Worm (Caenorhabditis elegans) whole organism, L1 larva: ENCODE results near the gene F36D4.6.
A peak's percentile ranks its signal among the peaks of the same experiment; 100 is the strongest.

Experiments used
- C04F5.9 ChIP-seq: sonication (generic microtip); optimal IDR thresholded peaks from 2 replicates; lab custom pipeline; 2016; ENCODE audit warnings: missing genetic modification characterization, missing compliant biosample characterization
- aha-1 ChIP-seq: fragments of 150-350 bp; optimal IDR thresholded peaks from 2 replicates; lab custom pipeline; 2014; ENCODE audit warnings: missing biosample characterization, missing genetic modification characterization
- alr-1 ChIP-seq: fragments of 200-800 bp; sonication (Bioruptor generic); optimal IDR thresholded peaks from 2 replicates; lab custom pipeline; 2018; ENCODE audit warnings: borderline replicate concordance, mild to moderate bottlenecking, missing genetic modification characterization, missing compliant biosample characterization
- ama-1 ChIP-seq: fragments of 150-350 bp; optimal IDR thresholded peaks from 2 replicates; lab custom pipeline; 2014
- blmp-1 ChIP-seq: fragments of 150-350 bp; optimal IDR thresholded peaks from 2 replicates; lab custom pipeline; 2014; ENCODE audit warnings: missing biosample characterization, missing genetic modification characterization
- ceh-90 ChIP-seq: sonication (generic microtip); optimal IDR thresholded peaks from 2 replicates; lab custom pipeline; 2016; ENCODE audit warnings: missing genetic modification characterization, missing compliant biosample characterization
- dpl-1 ChIP-seq, 3 experiments: fragments of 150-350 bp in 2 of 3; sonication (generic microtip) in 1 of 3; optimal IDR thresholded peaks; 2 replicates each; lab custom pipeline; 2014 to 2017; ENCODE audit warnings: missing biosample characterization in 3 of 3, missing genetic modification characterization in 3 of 3, missing genetic modification reagents in 3 of 3
- dsc-1 ChIP-seq: sonication (generic microtip); optimal IDR thresholded peaks from 2 replicates; lab custom pipeline; 2016; ENCODE audit warnings: mild to moderate bottlenecking, missing genetic modification characterization, missing compliant biosample characterization
- efl-1 ChIP-seq, 4 experiments: fragments of 150-350 bp; optimal IDR thresholded peaks in 3 of 4; peaks in 1 of 4; 1 replicate in 1 of 4; 2 replicates in 3 of 4; lab custom pipeline; 2014; ENCODE audit warnings: missing biosample characterization in 2 of 4, missing genetic modification characterization in 2 of 4, missing genetic modification reagents in 2 of 4
- egl-27 ChIP-seq, 2 experiments: fragments of 150-350 bp in 1 of 2; sonication (generic microtip); optimal IDR thresholded peaks; 3 replicates each; lab custom pipeline; 2017 to 2018; ENCODE audit warnings: missing biosample characterization in 2 of 2, missing genetic modification characterization in 2 of 2, missing genetic modification reagents in 2 of 2
- elt-3 ChIP-seq, 6 experiments: fragments of 150-350 bp in 1 of 6; sonication (generic microtip); optimal IDR thresholded peaks; 2 replicates each; lab custom pipeline; 2017 to 2018; ENCODE audit warnings: missing biosample characterization in 6 of 6, missing genetic modification characterization in 6 of 6, inconsistent platforms in 1 of 6
- fkh-10 ChIP-seq: sonication (generic microtip); optimal IDR thresholded peaks from 2 replicates; lab custom pipeline; 2017; ENCODE audit warnings: missing biosample characterization, missing genetic modification reagents, missing genetic modification characterization
- fkh-4 ChIP-seq: sonication (generic microtip); optimal IDR thresholded peaks from 2 replicates; lab custom pipeline; 2016; ENCODE audit warnings: missing compliant biosample characterization, missing genetic modification characterization, borderline replicate concordance
- fos-1 ChIP-seq: fragments of 150-350 bp; optimal IDR thresholded peaks from 2 replicates; lab custom pipeline; 2014; ENCODE audit warnings: missing biosample characterization, missing genetic modification characterization
- grh-1 ChIP-seq: fragments of 200-800 bp; sonication (Bioruptor generic); IDR thresholded peaks from 2 replicates; pipeline ENCODE4 v1.3.6; 2022; ENCODE audit warnings: missing genetic modification reagents, missing genetic modification characterization, missing compliant biosample characterization
- hpl-2 ChIP-seq: fragments of 150-350 bp; optimal IDR thresholded peaks from 2 replicates; lab custom pipeline; 2014; ENCODE audit warnings: missing biosample characterization, missing genetic modification reagents, missing genetic modification characterization
- irx-1 ChIP-seq: sonication (generic microtip); optimal IDR thresholded peaks from 2 replicates; lab custom pipeline; 2016; ENCODE audit warnings: missing genetic modification characterization, missing compliant biosample characterization
- isw-1 ChIP-seq: fragments of 200-800 bp; sonication (Bioruptor generic); IDR thresholded peaks from 2 replicates; pipeline ENCODE4 v1.3.6; 2022; ENCODE audit warnings: missing genetic modification characterization, missing compliant biosample characterization
- lin-14 ChIP-seq: fragments of 200-800 bp; sonication (Bioruptor generic); optimal IDR thresholded peaks from 2 replicates; lab custom pipeline; 2018; ENCODE audit warnings: mild to moderate bottlenecking, missing genetic modification characterization, moderate library complexity, missing compliant biosample characterization
- lin-35 ChIP-seq, 2 experiments: fragments of 150-350 bp; optimal IDR thresholded peaks; 2 replicates each; lab custom pipeline; 2014; ENCODE audit warnings: missing biosample characterization in 2 of 2, missing genetic modification characterization in 2 of 2, missing genetic modification reagents in 2 of 2
- lin-39 ChIP-seq: fragments of 150-350 bp; optimal IDR thresholded peaks from 2 replicates; lab custom pipeline; 2014; ENCODE audit warnings: missing biosample characterization, missing genetic modification reagents, missing genetic modification characterization
- lir-3 ChIP-seq: sonication (generic microtip); optimal IDR thresholded peaks from 2 replicates; lab custom pipeline; 2016; ENCODE audit warnings: mild to moderate bottlenecking, missing genetic modification characterization, moderate library complexity, missing compliant biosample characterization; ENCODE audit not compliant: poor library complexity
- mab-9 ChIP-seq: fragments of 200-800 bp; sonication (Bioruptor generic); IDR thresholded peaks from 2 replicates; pipeline ENCODE4 v1.3.6; 2022; ENCODE audit warnings: missing genetic modification reagents, missing genetic modification characterization, missing compliant biosample characterization
- mdl-1 ChIP-seq, 2 experiments: fragments of 150-350 bp; optimal IDR thresholded peaks; 2 replicates each; lab custom pipeline; 2014 to 2017; ENCODE audit warnings: missing biosample characterization in 2 of 2, missing genetic modification characterization in 2 of 2, inconsistent platforms in 1 of 2
- mef-2 ChIP-seq: fragments of 150-350 bp; optimal IDR thresholded peaks from 2 replicates; lab custom pipeline; 2014; ENCODE audit warnings: missing biosample characterization, missing genetic modification characterization
- nhr-12 ChIP-seq: sonication (generic microtip); optimal IDR thresholded peaks from 2 replicates; lab custom pipeline; 2017; ENCODE audit warnings: missing biosample characterization, missing genetic modification characterization
- nhr-237 ChIP-seq: fragments of 150-350 bp; optimal IDR thresholded peaks from 2 replicates; lab custom pipeline; 2014; ENCODE audit warnings: missing biosample characterization, missing genetic modification characterization
- nhr-71 ChIP-seq: sonication (generic microtip); optimal IDR thresholded peaks from 2 replicates; lab custom pipeline; 2016; ENCODE audit warnings: mild to moderate bottlenecking, missing genetic modification characterization, moderate library complexity, missing compliant biosample characterization
- nhr-77 ChIP-seq: fragments of 150-350 bp; optimal IDR thresholded peaks from 2 replicates; lab custom pipeline; 2014; ENCODE audit warnings: missing biosample characterization, missing genetic modification characterization
- nhr-85 ChIP-seq: sonication (generic microtip); peaks from one replicate; lab custom pipeline; 2016; ENCODE audit warnings: missing genetic modification characterization, inconsistent platforms, missing compliant biosample characterization
- pag-3 ChIP-seq: sonication (generic microtip); optimal IDR thresholded peaks from 2 replicates; lab custom pipeline; 2017; ENCODE audit warnings: missing genetic modification characterization, mild to moderate bottlenecking, missing compliant biosample characterization, antibody characterized with exemption, borderline replicate concordance; ENCODE audit not compliant: insufficient read depth
- pqm-1 ChIP-seq: sonication (generic microtip); optimal IDR thresholded peaks from 3 replicates; lab custom pipeline; 2017; ENCODE audit warnings: missing biosample characterization, missing genetic modification characterization
- snu-23 ChIP-seq: sonication (generic microtip); optimal IDR thresholded peaks from 2 replicates; lab custom pipeline; 2016; ENCODE audit warnings: missing genetic modification characterization, missing compliant biosample characterization
- sup-37 ChIP-seq: fragments of 200-800 bp; sonication (Bioruptor generic); optimal IDR thresholded peaks from 2 replicates; lab custom pipeline; 2018; ENCODE audit warnings: mild to moderate bottlenecking, missing genetic modification characterization, missing compliant biosample characterization
- swsn-7 ChIP-seq: sonication (generic microtip); optimal IDR thresholded peaks from 2 replicates; lab custom pipeline; 2016; ENCODE audit warnings: missing genetic modification characterization, missing compliant biosample characterization
- tbx-2 ChIP-seq: sonication (generic microtip); optimal IDR thresholded peaks from 2 replicates; lab custom pipeline; 2016; ENCODE audit warnings: missing genetic modification characterization, missing compliant biosample characterization
- tlp-1 ChIP-seq: fragments of 150-350 bp; optimal IDR thresholded peaks from 2 replicates; lab custom pipeline; 2014; ENCODE audit warnings: missing biosample characterization, missing genetic modification characterization
- unc-30 ChIP-seq: sonication (generic microtip); optimal IDR thresholded peaks from 2 replicates; lab custom pipeline; 2017; ENCODE audit warnings: missing biosample characterization, missing genetic modification characterization
- unc-98 ChIP-seq: fragments of 200-800 bp; sonication (Bioruptor generic); IDR thresholded peaks from 2 replicates; pipeline ENCODE4 v1.3.6; 2022; ENCODE audit warnings: missing genetic modification characterization, missing compliant biosample characterization
- vab-15 ChIP-seq: sonication (generic microtip); optimal IDR thresholded peaks from 2 replicates; lab custom pipeline; 2017; ENCODE audit warnings: missing genotype, mild to moderate bottlenecking, missing genetic modification characterization, missing compliant biosample characterization
- zip-4 ChIP-seq: fragments of 200-800 bp; sonication (Bioruptor generic); optimal IDR thresholded peaks from 2 replicates; lab custom pipeline; 2018; ENCODE audit warnings: mild to moderate bottlenecking, missing genetic modification characterization, moderate library complexity, missing compliant biosample characterization
- ztf-11 ChIP-seq, 2 experiments: sonication (generic microtip); optimal IDR thresholded peaks; 2 replicates each; lab custom pipeline; 2016 to 2017; ENCODE audit warnings: missing genetic modification characterization in 2 of 2, missing biosample characterization in 1 of 2, missing compliant biosample characterization in 1 of 2

F36D4.6 gene

DNA sequence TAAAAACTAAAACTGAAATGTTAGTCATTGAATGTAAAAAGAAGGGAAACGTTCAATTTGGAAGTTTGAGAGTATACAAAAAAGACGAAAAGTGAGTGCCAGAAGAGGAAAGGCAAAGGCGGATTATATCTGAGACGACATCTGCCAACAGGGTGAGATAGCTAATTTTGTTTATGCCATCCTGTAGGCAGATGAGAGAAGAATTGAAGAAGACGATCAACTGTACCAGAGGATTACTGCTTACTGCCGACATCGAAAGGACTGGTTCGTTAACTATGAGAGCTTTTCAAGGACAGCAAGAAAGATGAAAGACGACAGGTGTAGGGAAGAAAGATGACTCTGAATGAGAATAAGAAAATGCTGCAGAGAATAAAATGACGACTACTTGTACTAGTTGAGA, 3.4 kb downstream of the F36D4.6 start:
- TF ChIP-seq efl-1 (optimal IDR thresholded peaks at IDR 0.05; lab: Kevin White, UChicago): no peak
- no peak for TF ChIP-seq efl-1 (GFP tag; optimal IDR thresholded peaks at IDR 0.05 in 1 of 2; lab: Kevin White, UChicago)
- TF ChIP-seq nhr-85 (tag; lab: Kevin White, UChicago): peak; percentile 84
- TF ChIP-seq blmp-1 (tag; lab: Kevin White, UChicago): peak; percentile 29
- TF ChIP-seq snu-23: peak; percentile 22
- no peak for TF ChIP-seq vab-15
- TF ChIP-seq isw-1 (GFP tag; lab: Robert Waterston, UW): no peak
- peak; percentile 57 for TF ChIP-seq lin-14 (GFP tag; lab: Kevin White, UChicago)
- no peak for TF ChIP-seq unc-30 (tag; lab: Kevin White, UChicago)
- TF ChIP-seq egl-27 (tag; optimal IDR thresholded peaks at IDR 0.05; lab: Kevin White, UChicago): no peak
- TF ChIP-seq, all 84 proteins: peak for 4

DNA sequence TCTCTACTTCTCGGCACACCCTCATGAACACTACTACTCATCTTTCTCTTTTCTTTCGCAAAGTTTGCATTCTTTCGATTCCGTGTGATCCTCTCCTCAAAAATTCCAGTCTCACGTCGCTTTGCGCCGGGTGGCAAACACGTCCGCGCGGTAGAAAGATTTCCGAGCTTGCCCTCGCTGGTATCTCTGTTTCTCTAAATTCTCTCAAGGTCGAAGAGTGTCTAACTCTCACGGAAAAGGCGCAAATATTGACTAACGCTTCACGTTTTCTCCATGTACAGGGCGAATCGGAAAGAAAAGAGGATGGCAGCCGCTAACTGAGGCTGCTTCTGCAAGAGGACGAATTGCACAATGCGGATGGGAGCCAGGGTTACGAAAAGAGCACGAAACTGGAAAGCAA, 4.2 kb downstream of the F36D4.6 start:
- peak; percentile 15 for TF ChIP-seq lin-14 (GFP tag; lab: Kevin White, UChicago)
- TF ChIP-seq sup-37 (GFP tag; lab: Kevin White, UChicago): no peak
- peak in 1 of 2 experiments; percentile 1 for TF ChIP-seq lin-35 (GFP tag; optimal IDR thresholded peaks at IDR 0.05; lab: Kevin White, UChicago)
- no peak for TF ChIP-seq lir-3 (tag; lab: Kevin White, UChicago)
- TF ChIP-seq unc-98: no peak
- TF ChIP-seq dsc-1 (tag; lab: Kevin White, UChicago): no peak

DNA sequence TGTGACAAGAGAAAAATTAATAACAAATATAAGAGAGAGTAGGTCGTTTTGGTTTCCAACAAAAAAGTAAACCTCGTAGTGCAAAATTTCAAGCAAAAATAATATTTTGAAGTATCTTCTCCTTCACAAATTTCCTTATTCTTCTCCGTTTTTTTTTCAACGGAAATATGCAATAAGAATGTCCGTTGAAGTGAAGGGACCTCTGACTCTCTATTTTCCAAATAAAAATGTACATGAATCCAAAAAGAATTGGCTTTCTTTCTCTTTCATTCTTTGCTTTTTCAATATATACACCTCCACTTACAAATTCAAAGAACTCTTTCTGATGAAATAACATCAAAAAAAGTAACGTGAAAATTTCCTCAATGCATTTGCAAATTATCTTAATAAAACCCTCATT, 10.4 kb downstream of the F36D4.6 start, which contains the start of gene F36D4.1:
F36D4.1 (plus strand) TSS at position 301 of the 400 bp plus-strand sequence.
- no peak for TF ChIP-seq unc-98
- TF ChIP-seq unc-30 (tag; lab: Kevin White, UChicago): no peak
- no peak for TF ChIP-seq swsn-7
- no peak for TF ChIP-seq efl-1 (optimal IDR thresholded peaks at IDR 0.05; lab: Kevin White, UChicago)
- no peak for TF ChIP-seq efl-1 (GFP tag; optimal IDR thresholded peaks at IDR 0.05 in 1 of 2; lab: Kevin White, UChicago)
- TF ChIP-seq irx-1 (tag; lab: Kevin White, UChicago): no peak

DNA sequence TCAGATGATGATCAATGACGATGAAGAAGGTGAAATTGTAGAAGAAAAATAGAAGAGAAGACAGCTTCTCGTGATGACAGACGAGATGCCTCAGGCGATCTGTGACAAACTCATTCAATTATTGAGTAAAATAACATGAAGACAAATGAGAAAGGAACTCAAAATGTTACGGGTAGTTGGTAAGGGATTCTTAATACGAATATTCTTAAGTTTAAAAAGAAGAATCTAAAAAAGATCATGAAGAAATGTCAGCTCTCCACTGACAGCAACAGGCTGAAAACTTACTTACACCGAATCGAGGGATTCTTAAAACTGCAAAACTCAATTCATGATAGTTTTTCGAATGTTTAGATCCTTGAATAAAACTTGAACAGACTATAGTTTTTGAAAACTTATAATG, 12.5 kb downstream of the F36D4.6 start, which contains the start of gene F36D4.4:
F36D4.4 (minus strand) TSS at position 101 of the 400 bp plus-strand sequence.
- TF ChIP-seq fkh-4 (tag; lab: Kevin White, UChicago): no peak
- TF ChIP-seq mab-9 (GFP tag; lab: Robert Waterston, UW): no peak
- no peak for TF ChIP-seq irx-1 (tag; lab: Kevin White, UChicago)
- TF ChIP-seq dsc-1 (tag; lab: Kevin White, UChicago): no peak
- TF ChIP-seq aha-1 (tag; lab: Kevin White, UChicago): no peak
- TF ChIP-seq fos-1: no peak
- no peak for TF ChIP-seq alr-1 (tag; lab: Kevin White, UChicago)
- no peak for TF ChIP-seq unc-30 (tag; lab: Kevin White, UChicago)
- no peak for TF ChIP-seq nhr-12 (tag; lab: Kevin White, UChicago)
- TF ChIP-seq dpl-1 (GFP tag; optimal IDR thresholded peaks at IDR 0.05; lab: Kevin White, UChicago): no peak
- TF ChIP-seq mef-2 (tag; lab: Kevin White, UChicago): no peak
- TF ChIP-seq elt-3 (tag; optimal IDR thresholded peaks at IDR 0.05; lab: Kevin White, UChicago): no peak

DNA sequence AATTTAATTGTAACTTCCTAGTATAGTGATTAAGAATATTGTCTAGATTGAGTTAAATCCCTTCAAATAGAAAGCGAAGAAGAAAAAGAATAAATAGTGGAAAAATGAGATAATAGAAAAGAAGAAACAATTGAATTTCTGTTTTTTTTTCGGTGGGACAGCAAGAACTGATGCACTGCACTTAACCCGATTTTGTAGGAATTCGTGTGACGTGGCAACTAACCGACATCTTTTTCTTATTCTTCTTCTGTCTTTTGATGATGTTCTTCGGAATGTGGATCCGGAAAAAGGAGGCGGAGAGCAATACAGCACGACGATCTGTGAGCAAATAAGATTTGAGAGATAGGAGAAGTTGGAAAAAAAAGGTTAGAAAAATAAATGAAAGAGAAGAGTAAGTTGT, 18.1 kb downstream of the F36D4.6 start:
- TF ChIP-seq ceh-90 (tag; lab: Kevin White, UChicago) (no peak), mab-9 (GFP tag; lab: Robert Waterston, UW) (no peak), nhr-71 (tag; lab: Kevin White, UChicago) (peak; percentile 12), lin-39 (tag; lab: Kevin White, UChicago) (no peak), nhr-237 (tag; lab: Kevin White, UChicago) (no peak), nhr-77 (tag; lab: Kevin White, UChicago) (no peak), C04F5.9 (tag; lab: Kevin White, UChicago) (no peak), ama-1 (no peak), pag-3 (no peak), tbx-2 (peak; percentile 45), sup-37 (GFP tag; lab: Kevin White, UChicago) (no peak), irx-1 (tag; lab: Kevin White, UChicago) (no peak), zip-4 (GFP tag; lab: Kevin White, UChicago) (no peak), mdl-1 (tag; optimal IDR thresholded peaks at IDR 0.05; lab: Kevin White, UChicago) (no peak), grh-1 (GFP tag; lab: Robert Waterston, UW) (no peak), egl-27 (tag; optimal IDR thresholded peaks at IDR 0.05; lab: Kevin White, UChicago) (no peak), swsn-7 (no peak), dsc-1 (tag; lab: Kevin White, UChicago) (no peak), lin-14 (GFP tag; lab: Kevin White, UChicago) (peak; percentile 63), fkh-10 (peak; percentile 81), hpl-2 (GFP tag; lab: Kevin White, UChicago) (no peak), pqm-1 (tag; lab: Kevin White, UChicago) (no peak), ztf-11 (tag; optimal IDR thresholded peaks at IDR 0.05; lab: Kevin White, UChicago) (no peak), isw-1 (GFP tag; lab: Robert Waterston, UW) (no peak), tlp-1 (no peak), lir-3 (tag; lab: Kevin White, UChicago) (no peak)
